Worm (Caenorhabditis elegans): Measurements from ENCODE around the gene gcn-1.

The gcn-1 gene

DNA sequence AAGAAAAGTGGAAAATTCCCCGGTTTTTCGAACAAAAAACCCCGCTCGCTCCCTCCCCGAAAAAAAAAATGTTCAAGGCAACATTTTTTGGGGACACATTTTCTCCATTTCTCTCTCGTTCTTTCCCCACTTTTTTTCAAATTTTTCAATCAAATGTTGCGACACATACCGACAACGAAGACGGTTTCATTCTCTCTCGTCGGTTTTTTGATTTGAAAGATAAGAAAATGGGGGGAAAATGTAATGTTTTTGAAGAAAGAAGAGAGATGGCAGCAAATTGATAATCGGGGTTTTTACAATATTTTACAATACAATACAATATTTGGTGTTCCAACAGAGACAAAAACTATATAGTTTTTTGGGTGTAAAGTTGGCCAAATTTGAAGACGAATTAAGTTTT is 17.7 kb downstream of the gcn-1 start (continued):
- TF ChIP-seq vab-7 (GFP tag; IDR thresholded peaks at IDR 0.05) (no peak), gei-8 (GFP tag; optimal IDR thresholded peaks at IDR 0.05) (no peak), ces-1 (GFP tag; optimal IDR thresholded peaks at IDR 0.05) (no peak), dmd-9 (GFP tag; IDR thresholded peaks at IDR 0.05) (no peak), madf-9 (GFP tag; conservative IDR thresholded peaks at IDR 0.05) (no peak), nhr-28 (tag; optimal IDR thresholded peaks at IDR 0.05) (peak; percentile 83), mes-2 (tag; optimal IDR thresholded peaks at IDR 0.05; ENCODE audit: poor library complexity, severe bottlenecking) (peak; percentile 28), ceh-44 (GFP tag; IDR thresholded peaks at IDR 0.05) (no peak), jun-1 (tag; optimal IDR thresholded peaks at IDR 0.05) (no peak), nhr-48 (tag; optimal IDR thresholded peaks at IDR 0.05) (no peak), tag-97 (GFP tag; IDR thresholded peaks at IDR 0.05) (no peak), aha-1 (tag) (no peak), zip-2 (tag; optimal IDR thresholded peaks at IDR 0.05) (no peak), mep-1 (tag; optimal IDR thresholded peaks at IDR 0.05) (peak; percentile 51), nhr-111 (GFP tag; optimal IDR thresholded peaks at IDR 0.05) (no peak), cey-2 (tag; optimal IDR thresholded peaks at IDR 0.05; ENCODE audit: borderline replicate concordance, insufficient read depth) (peak; percentile 37), nhr-41 (GFP tag; IDR thresholded peaks at IDR 0.05) (no peak), lin-13 (GFP tag; optimal IDR thresholded peaks at IDR 0.05) (peak; percentile 45), ceh-32 (tag; optimal IDR thresholded peaks at IDR 0.05; ENCODE audit: poor library complexity) (no peak), F49E8.2 (tag; optimal IDR thresholded peaks at IDR 0.05; ENCODE audit: borderline replicate concordance) (no peak), ceh-62 (tag; optimal IDR thresholded peaks at IDR 0.05) (no peak), Y105C5A.15 (GFP tag; IDR thresholded peaks at IDR 0.05) (no peak), unc-130 (GFP tag; optimal IDR thresholded peaks at IDR 0.05) (no peak), F37D6.2 (tag; optimal IDR thresholded peaks at IDR 0.05) (no peak), dmd-8 (GFP tag; IDR thresholded peaks at IDR 0.05) (no peak), lsy-2 (tag; optimal IDR thresholded peaks at IDR 0.05) (peak in 1 of 2 experiments; percentile 45), ceh-82 (tag; optimal IDR thresholded peaks at IDR 0.05) (no peak), snpc-4 (tag; optimal IDR thresholded peaks at IDR 0.05) (no peak), nhr-102 (tag; optimal IDR thresholded peaks at IDR 0.05) (no peak), unc-39 (tag; optimal IDR thresholded peaks at IDR 0.05) (no peak), saeg-2 (GFP tag; IDR thresholded peaks at IDR 0.05) (no peak), ceh-28 (tag; optimal IDR thresholded peaks at IDR 0.05) (no peak), F44E2.7 (GFP tag; IDR thresholded peaks at IDR 0.05) (no peak)

DNA sequence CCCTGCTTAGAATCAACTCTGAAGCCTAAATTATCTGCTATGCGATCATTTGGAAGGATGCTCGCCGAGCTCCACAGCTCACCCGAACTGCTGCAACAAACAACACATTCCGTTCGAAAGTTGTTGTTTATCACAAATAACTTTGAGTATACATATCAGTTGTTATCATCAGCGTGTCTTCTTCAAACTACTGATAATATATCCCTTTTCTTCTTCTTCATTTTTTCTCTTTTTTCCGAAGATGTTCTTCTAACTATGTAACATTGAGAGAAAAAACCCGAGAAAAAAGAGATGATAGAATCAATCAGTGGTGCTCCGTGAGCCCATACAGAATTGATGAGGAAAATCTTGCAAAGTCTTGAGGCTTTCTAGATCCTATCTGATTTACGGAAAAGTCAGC is 18.8 kb downstream of the gcn-1 start:
- TF ChIP-seq nhr-10 (tag; optimal IDR thresholded peaks at IDR 0.05) (no peak), mdt-29 (GFP tag; IDR thresholded peaks at IDR 0.05) (no peak), nhr-48 (tag; optimal IDR thresholded peaks at IDR 0.05) (no peak), nhr-11 (tag; optimal IDR thresholded peaks at IDR 0.05) (peak; percentile 34), daf-16 (GFP tag; optimal IDR thresholded peaks at IDR 0.05) (peak in 1 of 2 experiments; percentile 66), daf-16 (tag; optimal IDR thresholded peaks at IDR 0.05) (peak; percentile 63), Y75B8A.6 (GFP tag; IDR thresholded peaks at IDR 0.05) (no peak), gei-8 (GFP tag; optimal IDR thresholded peaks at IDR 0.05) (no peak), F10B5.3 (tag; optimal IDR thresholded peaks at IDR 0.05) (no peak), R02D3.7 (tag; optimal IDR thresholded peaks at IDR 0.05) (no peak), mep-1 (tag; optimal IDR thresholded peaks at IDR 0.05) (no peak), unc-62 (GFP tag; optimal IDR thresholded peaks at IDR 0.05 in 1 of 2) (peak in 1 of 2 experiments; percentile 63), unc-62 (tag; optimal IDR thresholded peaks at IDR 0.05) (no peak), arid-1 (GFP tag; conservative IDR thresholded peaks at IDR 0.05) (no peak), nhr-28 (tag; optimal IDR thresholded peaks at IDR 0.05) (peak; percentile 12), egl-43 (GFP tag; IDR thresholded peaks at IDR 0.05) (no peak), nhr-25 (tag; optimal IDR thresholded peaks at IDR 0.05; ENCODE audit: borderline replicate concordance, insufficient read depth) (no peak), nhr-41 (GFP tag; IDR thresholded peaks at IDR 0.05) (no peak), lin-38 (GFP tag; IDR thresholded peaks at IDR 0.05) (no peak), hlh-11 (tag; optimal IDR thresholded peaks at IDR 0.05) (peak; percentile 44), ceh-20 (GFP tag; IDR thresholded peaks at IDR 0.05) (no peak), ces-1 (GFP tag; optimal IDR thresholded peaks at IDR 0.05) (no peak), ceh-32 (tag; optimal IDR thresholded peaks at IDR 0.05; ENCODE audit: poor library complexity) (no peak), daf-12 (tag; optimal IDR thresholded peaks at IDR 0.05) (no peak), F44E2.7 (GFP tag; IDR thresholded peaks at IDR 0.05) (no peak), spr-3 (GFP tag; optimal IDR thresholded peaks at IDR 0.05) (no peak), nhr-237 (tag; optimal IDR thresholded peaks at IDR 0.05) (no peak)
